Fruit fly (Drosophila melanogaster) whole organism, embryonic: ENCODE data around the gene Tengl3.

Experiments
- CG42726 ChIP-seq: fragments of 200-800 bp; sonication (Bioruptor generic); IDR thresholded peaks from 2 replicates; pipeline ENCODE4 v1.3.6; 2022; ENCODE audit warnings: missing biosample characterization, missing genetic modification characterization; ENCODE audit not compliant: partially characterized antibody
- CG4404 ChIP-seq: fragments of 200-800 bp; sonication (Bioruptor generic); IDR thresholded peaks from 2 replicates; pipeline ENCODE4 v1.3.6; 2022; ENCODE audit warnings: missing biosample characterization, missing genetic modification characterization
- Hand ChIP-seq: fragments of 200-800 bp; sonication (Bioruptor generic); optimal IDR thresholded peaks from 2 replicates; lab custom pipeline; 2017; ENCODE audit warnings: mild to moderate bottlenecking, missing biosample characterization, missing genetic modification reagents, missing genetic modification characterization
- Hey ChIP-seq: fragments of 200-800 bp; sonication (Bioruptor generic); optimal IDR thresholded peaks from 3 replicates; lab custom pipeline; 2018; ENCODE audit warnings: missing biosample characterization, mild to moderate bottlenecking, missing genetic modification characterization
- Rfx ChIP-seq: fragments of 200-800 bp; sonication (Bioruptor generic); IDR thresholded peaks from 2 replicates; pipeline ENCODE4 v1.3.6; 2022; ENCODE audit warnings: missing biosample characterization, missing genetic modification characterization
- her ChIP-seq: fragments of 200-800 bp; sonication (Bioruptor generic); optimal IDR thresholded peaks from 2 replicates; lab custom pipeline; 2016; ENCODE audit warnings: missing biosample characterization, missing genetic modification characterization
- pan ChIP-seq, 4 experiments: fragments of >200 bp in 3 of 4; fragments of 200-800 bp in 1 of 4; sonication (Bioruptor generic) in 1 of 4; optimal IDR thresholded peaks in 3 of 4; IDR thresholded peaks in 1 of 4; 2 replicates each; pipeline versions ENCODE4 v1.3.6 to Lab custom; 2017 to 2022; ENCODE audit warnings: missing biosample characterization in 2 of 4, missing genetic modification characterization in 2 of 4, mixed read lengths in 1 of 4
- sc ChIP-seq, 3 experiments: fragments of >200 bp in 2 of 3; fragments of 200-800 bp in 1 of 3; sonication (Bioruptor generic) in 1 of 3; optimal IDR thresholded peaks; 2 replicates in 2 of 3; 3 replicates in 1 of 3; lab custom pipeline; 2017; ENCODE audit warnings: mild to moderate bottlenecking in 1 of 3, missing biosample characterization in 1 of 3, missing genetic modification characterization in 1 of 3, missing genetic modification reagents in 1 of 3

DNA sequence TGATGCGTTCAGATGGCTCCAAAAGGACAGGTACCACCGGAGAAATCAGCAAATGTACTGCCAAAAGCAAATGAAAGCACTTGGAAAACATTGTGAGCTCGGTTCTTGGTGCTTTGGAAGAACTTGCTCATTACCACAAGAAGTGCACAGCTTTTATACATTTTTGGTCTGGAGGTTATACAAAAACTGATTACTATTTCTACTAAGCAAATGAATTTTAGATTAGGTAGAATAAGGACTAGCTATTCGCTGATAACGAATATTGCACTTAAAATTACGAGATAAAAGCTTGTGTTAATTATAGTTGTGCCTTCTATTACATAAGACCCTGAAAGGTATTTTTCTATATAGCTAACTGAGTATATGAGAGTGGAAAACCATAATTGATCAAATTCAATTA is 16.9 kb upstream of the Tengl3 start, which contains the start of gene Send1:
- TF ChIP-seq Hey (tag; lab: Kevin White, UChicago) = no peak
- TF ChIP-seq Hand = no peak
- TF ChIP-seq CG4404 (GFP tag; lab: Robert Waterston, UW) = no peak
- no peak for TF ChIP-seq Rfx (GFP tag; lab: Robert Waterston, UW)
- no peak for TF ChIP-seq sc (optimal IDR thresholded peaks at IDR 0.05; lab: Kevin White, UChicago)
- no peak for TF ChIP-seq sc (GFP tag; optimal IDR thresholded peaks at IDR 0.05; lab: Kevin White, UChicago)
- no peak for TF ChIP-seq her (GFP tag; lab: Kevin White, UChicago)
- TF ChIP-seq pan (optimal IDR thresholded peaks at IDR 0.05; lab: Kevin White, UChicago) = no peak
- no peak for TF ChIP-seq pan (GFP tag; optimal IDR thresholded peaks at IDR 0.05 in 1 of 2, IDR thresholded peaks at IDR 0.05 in 1 of 2)
- no peak for TF ChIP-seq CG42726 (GFP tag; lab: Robert Waterston, UW)
